Worm (Caenorhabditis elegans): ENCODE results near the gene hrde-1.

- TF ChIP-seq nhr-42 (GFP tag; IDR thresholded peaks at IDR 0.05) (no peak), dmd-8 (GFP tag; IDR thresholded peaks at IDR 0.05) (no peak), lin-13 (GFP tag; optimal IDR thresholded peaks at IDR 0.05) (no peak), ceh-82 (tag; optimal IDR thresholded peaks at IDR 0.05) (no peak), pha-4 (GFP tag; IDR thresholded peaks at IDR 0.05) (no peak), pha-4 (tag; optimal IDR thresholded peaks at IDR 0.05) (no peak), daf-8 (GFP tag; IDR thresholded peaks at IDR 0.05) (no peak)
Measured at ce11 chrIII:4220864-4221263, 44.9 kb upstream of the hrde-1 start.
